Worm (Caenorhabditis elegans) whole organism, young adult: ENCODE data around the gene F54D5.4.
A peak's percentile ranks its signal among the peaks of the same experiment; 100 is the strongest.

Experiments
- B0261.1 ChIP-seq: sonication (generic microtip); optimal IDR thresholded peaks from 2 replicates; lab custom pipeline; 2016; ENCODE audit warnings: mild to moderate bottlenecking, missing genetic modification characterization, moderate library complexity, missing compliant biosample characterization
- C17E4.6 ChIP-seq: fragments of 200-800 bp; sonication (Bioruptor generic); IDR thresholded peaks from 2 replicates; pipeline ENCODE4 v1.3.6; 2022; ENCODE audit warnings: missing genetic modification reagents, missing genetic modification characterization, missing compliant biosample characterization
- D2030.7 ChIP-seq: fragments of 200-800 bp; sonication (Bioruptor generic); IDR thresholded peaks from 2 replicates; pipeline ENCODE4 v1.3.6; 2022; ENCODE audit warnings: missing genetic modification reagents, missing genetic modification characterization, missing compliant biosample characterization
- F10E7.11 ChIP-seq: sonication (generic microtip); optimal IDR thresholded peaks from 2 replicates; lab custom pipeline; 2017; ENCODE audit warnings: mild to moderate bottlenecking, missing genetic modification characterization, moderate library complexity, missing compliant biosample characterization
- F23B12.7 ChIP-seq: sonication (generic microtip); optimal IDR thresholded peaks from 2 replicates; lab custom pipeline; 2017; ENCODE audit warnings: missing genetic modification characterization, mild to moderate bottlenecking, missing compliant biosample characterization, antibody characterized with exemption, moderate library complexity; ENCODE audit not compliant: insufficient read depth
- F33H1.4 ChIP-seq: fragments of 200-800 bp; sonication (Bioruptor generic); IDR thresholded peaks from 2 replicates; pipeline ENCODE4 v1.3.6; 2022; ENCODE audit warnings: missing genetic modification reagents, missing genetic modification characterization, missing compliant biosample characterization
- F37B4.10 ChIP-seq: fragments of 200-800 bp; sonication (Bioruptor generic); IDR thresholded peaks from 2 replicates; pipeline ENCODE4 v1.3.6; 2022; ENCODE audit warnings: missing genetic modification characterization, missing compliant biosample characterization
- F49E8.2 ChIP-seq: sonication (generic microtip); optimal IDR thresholded peaks from 3 replicates; lab custom pipeline; 2017; ENCODE audit warnings: missing genetic modification characterization, mild to moderate bottlenecking, missing compliant biosample characterization, antibody characterized with exemption, moderate library complexity; ENCODE audit not compliant: insufficient read depth
- K12H6.12 ChIP-seq: fragments of 200-800 bp; sonication (Bioruptor generic); optimal IDR thresholded peaks from 2 replicates; lab custom pipeline; 2018; ENCODE audit warnings: mild to moderate bottlenecking, missing genetic modification characterization, missing compliant biosample characterization
- T07F8.4 ChIP-seq: sonication (generic microtip); optimal IDR thresholded peaks from 2 replicates; lab custom pipeline; 2016; ENCODE audit warnings: mild to moderate bottlenecking, missing genetic modification characterization, moderate library complexity, missing compliant biosample characterization
- T26A5.8 ChIP-seq: sonication (generic microtip); optimal IDR thresholded peaks from 2 replicates; lab custom pipeline; 2016; ENCODE audit warnings: missing genetic modification characterization, missing compliant biosample characterization
- Y67H2A.10 ChIP-seq: fragments of 200-800 bp; sonication (Bioruptor generic); conservative IDR thresholded peaks from 2 replicates; pipeline ENCODE4 v1.3.6; 2022; ENCODE audit warnings: missing genetic modification reagents, missing genetic modification characterization, missing compliant biosample characterization
- atf-7 ChIP-seq: sonication (generic microtip); optimal IDR thresholded peaks from 2 replicates; lab custom pipeline; 2017; ENCODE audit warnings: mild to moderate bottlenecking, missing genetic modification characterization, missing compliant biosample characterization
- attf-5 ChIP-seq: fragments of 200-800 bp; sonication (Bioruptor generic); optimal IDR thresholded peaks from 2 replicates; lab custom pipeline; 2018; ENCODE audit warnings: mild to moderate bottlenecking, missing genetic modification characterization, missing compliant biosample characterization
- cebp-2 ChIP-seq: fragments of 200-800 bp; sonication (Bioruptor generic); IDR thresholded peaks from 2 replicates; pipeline ENCODE4 v1.3.6; 2022; ENCODE audit warnings: missing genetic modification characterization, missing compliant biosample characterization
- ceh-100 ChIP-seq: fragments of 200-800 bp; sonication (Bioruptor generic); IDR thresholded peaks from 2 replicates; pipeline ENCODE4 v1.3.6; 2022; ENCODE audit warnings: missing genetic modification reagents, missing genetic modification characterization, missing compliant biosample characterization
- ceh-40 ChIP-seq: fragments of 200-800 bp; sonication (Bioruptor generic); IDR thresholded peaks from 2 replicates; pipeline ENCODE4 v1.3.6; 2022; ENCODE audit warnings: missing genetic modification characterization, missing compliant biosample characterization
- ceh-91 ChIP-seq: fragments of 200-800 bp; sonication (Bioruptor generic); IDR thresholded peaks from 2 replicates; pipeline ENCODE4 v1.3.6; 2022; ENCODE audit warnings: missing genetic modification reagents, missing genetic modification characterization, missing compliant biosample characterization
- dox-1 ChIP-seq: fragments of 200-800 bp; sonication (Bioruptor generic); IDR thresholded peaks from 2 replicates; pipeline ENCODE4 v1.3.6; 2022; ENCODE audit warnings: missing genetic modification reagents, missing genetic modification characterization, missing compliant biosample characterization
- dpff-1 ChIP-seq: sonication (generic microtip); optimal IDR thresholded peaks from 2 replicates; lab custom pipeline; 2017; ENCODE audit warnings: mild to moderate bottlenecking, missing genetic modification characterization, missing compliant biosample characterization
- dpl-1 ChIP-seq: fragments of 150-350 bp; optimal IDR thresholded peaks from 2 replicates; lab custom pipeline; 2014; ENCODE audit warnings: missing biosample characterization, missing genetic modification reagents, missing genetic modification characterization
- efl-1 ChIP-seq: fragments of 150-350 bp; optimal IDR thresholded peaks from 2 replicates; lab custom pipeline; 2014; ENCODE audit warnings: missing biosample characterization, missing genetic modification reagents, missing genetic modification characterization
- egrh-3 ChIP-seq: fragments of 200-800 bp; sonication (Bioruptor generic); IDR thresholded peaks from 2 replicates; pipeline ENCODE4 v1.3.6; 2022; ENCODE audit warnings: missing genetic modification reagents, missing genetic modification characterization, missing compliant biosample characterization
- hmg-1.2 ChIP-seq: fragments of 200-800 bp; sonication (Bioruptor generic); IDR thresholded peaks from 2 replicates; pipeline ENCODE4 v1.3.6; 2022; ENCODE audit warnings: missing genetic modification reagents, missing genetic modification characterization, missing compliant biosample characterization
- hmg-20 ChIP-seq: fragments of 200-800 bp; sonication (Bioruptor generic); IDR thresholded peaks from 2 replicates; pipeline ENCODE4 v1.3.6; 2022; ENCODE audit warnings: missing genetic modification reagents, missing genetic modification characterization, missing compliant biosample characterization
- hsf-1 ChIP-seq: fragments of 200-800 bp; sonication (Bioruptor generic); IDR thresholded peaks from 2 replicates; pipeline ENCODE4 v1.3.6; 2022; ENCODE audit warnings: missing genetic modification reagents, missing genetic modification characterization, missing compliant biosample characterization
- let-607 ChIP-seq, 2 experiments: fragments of 200-800 bp in 1 of 2; sonication (Bioruptor generic) in 1 of 2; sonication (generic microtip) in 1 of 2; optimal IDR thresholded peaks; 2 replicates each; lab custom pipeline; 2016 to 2018; ENCODE audit warnings: mild to moderate bottlenecking in 2 of 2, missing compliant biosample characterization in 2 of 2, missing genetic modification characterization in 2 of 2, moderate library complexity in 2 of 2, missing genotype in 1 of 2
- lin-54 ChIP-seq: fragments of 200-800 bp; sonication (Bioruptor generic); optimal IDR thresholded peaks from 2 replicates; lab custom pipeline; 2018; ENCODE audit warnings: mild to moderate bottlenecking, missing genetic modification characterization, missing compliant biosample characterization
- lir-1 ChIP-seq: fragments of 200-800 bp; sonication (Bioruptor generic); conservative IDR thresholded peaks from 2 replicates; pipeline ENCODE4 v1.3.6; 2022; ENCODE audit warnings: missing genetic modification reagents, missing genetic modification characterization, missing compliant biosample characterization
- lsl-1 ChIP-seq: fragments of 200-800 bp; sonication (Bioruptor generic); optimal IDR thresholded peaks from 2 replicates; lab custom pipeline; 2018; ENCODE audit warnings: mild to moderate bottlenecking, missing genetic modification characterization, moderate library complexity, missing compliant biosample characterization
- madf-3 ChIP-seq: fragments of 200-800 bp; sonication (Bioruptor generic); IDR thresholded peaks from 2 replicates; pipeline ENCODE4 v1.3.6; 2022; ENCODE audit warnings: missing genetic modification reagents, missing genetic modification characterization, missing compliant biosample characterization
- madf-6 ChIP-seq: fragments of 200-800 bp; sonication (Bioruptor generic); IDR thresholded peaks from 2 replicates; pipeline ENCODE4 v1.3.6; 2022; ENCODE audit warnings: missing genetic modification reagents, missing genetic modification characterization, missing compliant biosample characterization
- mcd-1 ChIP-seq: fragments of 200-800 bp; sonication (Bioruptor generic); IDR thresholded peaks from 2 replicates; pipeline ENCODE4 v1.3.6; 2022; ENCODE audit warnings: missing genetic modification reagents, missing genetic modification characterization, missing compliant biosample characterization
- nfya-2 ChIP-seq: fragments of 200-800 bp; sonication (Bioruptor generic); IDR thresholded peaks from 2 replicates; pipeline ENCODE4 v1.3.6; 2022; ENCODE audit warnings: missing genetic modification reagents, missing genetic modification characterization, missing compliant biosample characterization
- nfyb-1 ChIP-seq: fragments of 200-800 bp; sonication (Bioruptor generic); IDR thresholded peaks from 2 replicates; pipeline ENCODE4 v1.3.6; 2022; ENCODE audit warnings: missing genetic modification reagents, missing genetic modification characterization, missing compliant biosample characterization
- nhr-120 ChIP-seq: fragments of 200-800 bp; sonication (Bioruptor generic); IDR thresholded peaks from 2 replicates; pipeline ENCODE4 v1.3.6; 2022; ENCODE audit warnings: missing genetic modification characterization, missing compliant biosample characterization
- nhr-80 ChIP-seq: sonication (generic microtip); optimal IDR thresholded peaks from 2 replicates; lab custom pipeline; 2016; ENCODE audit warnings: missing genetic modification characterization, missing compliant biosample characterization
- snpc-1.1 ChIP-seq: sonication (generic microtip); optimal IDR thresholded peaks from 2 replicates; lab custom pipeline; 2017; ENCODE audit warnings: missing genetic modification characterization, mild to moderate bottlenecking, missing compliant biosample characterization, antibody characterized with exemption, moderate library complexity, missing genotype, missing genetic modification reagents; ENCODE audit not compliant: insufficient read depth
- snpc-4 ChIP-seq, 5 experiments: fragments of 150-350 bp in 1 of 5; sonication (generic microtip) in 4 of 5; optimal IDR thresholded peaks; 2 replicates each; lab custom pipeline; 2014 to 2018; ENCODE audit warnings: missing genetic modification characterization in 5 of 5, missing biosample characterization in 3 of 5, antibody characterized with exemption in 2 of 5, mild to moderate bottlenecking in 2 of 5, missing compliant biosample characterization in 2 of 5, missing genotype in 2 of 5, moderate library complexity in 2 of 5, missing genetic modification reagents in 1 of 5
- xnd-1 ChIP-seq: sonication (generic microtip); optimal IDR thresholded peaks from 2 replicates; lab custom pipeline; 2016; ENCODE audit warnings: missing genotype, missing genetic modification reagents, missing genetic modification characterization, missing compliant biosample characterization
- zfh-2 ChIP-seq: fragments of 200-800 bp; sonication (Bioruptor generic); conservative IDR thresholded peaks from 2 replicates; pipeline ENCODE4 v1.3.6; 2022; ENCODE audit warnings: missing genetic modification reagents, missing genetic modification characterization, missing compliant biosample characterization
- ztf-22 ChIP-seq: fragments of 200-800 bp; sonication (Bioruptor generic); optimal IDR thresholded peaks from 2 replicates; lab custom pipeline; 2018; ENCODE audit warnings: mild to moderate bottlenecking, missing genetic modification characterization, moderate library complexity, missing compliant biosample characterization
- ztf-26 ChIP-seq: sonication (generic microtip); optimal IDR thresholded peaks from 2 replicates; lab custom pipeline; 2017; ENCODE audit warnings: missing genetic modification characterization, missing compliant biosample characterization
- ztf-3 ChIP-seq: fragments of 200-800 bp; sonication (Bioruptor generic); optimal IDR thresholded peaks from 2 replicates; lab custom pipeline; 2018; ENCODE audit warnings: mild to moderate bottlenecking, missing genetic modification characterization, missing compliant biosample characterization

The F54D5.4 gene

DNA sequence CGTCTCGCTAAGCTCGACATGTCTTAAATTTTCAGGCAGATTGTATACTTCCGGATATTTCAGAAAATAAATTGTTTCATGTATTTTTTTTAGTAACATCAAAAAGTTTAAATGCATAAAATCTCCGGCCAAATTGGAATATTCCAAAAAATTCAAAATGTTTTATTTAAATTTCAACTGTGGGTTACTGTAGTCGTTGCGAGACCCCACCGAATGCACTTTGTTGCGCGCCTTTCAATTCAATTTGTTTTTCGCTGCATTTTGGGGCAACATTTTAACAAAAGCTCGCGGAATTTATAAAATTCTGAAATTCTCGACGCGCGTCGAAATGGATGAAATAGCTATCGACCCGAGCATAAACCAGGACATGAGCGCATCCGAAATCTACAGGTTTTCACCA is 3.3 kb downstream of the F54D5.4 start, which contains the start of gene F54D5.2:
Gene F54D5.2 (plus strand): TSS at position 237 of the 400 bp plus-strand sequence.
- no peak for TF ChIP-seq C17E4.6 (GFP tag; lab: Robert Waterston, UW)
- peak; percentile 79 for TF ChIP-seq madf-6 (GFP tag; lab: Robert Waterston, UW)
- TF ChIP-seq ceh-91 (GFP tag; lab: Robert Waterston, UW), result 0 out of 2 replicates have a peak, but pooled peaks have one; percentile 31
- peak; percentile 84 for TF ChIP-seq F33H1.4 (GFP tag; lab: Robert Waterston, UW)
- peak; percentile 9 for TF ChIP-seq dpl-1 (GFP tag; lab: Kevin White, UChicago)
- TF ChIP-seq D2030.7 (GFP tag; lab: Robert Waterston, UW), result 0 out of 2 replicates have a peak, but pooled peaks have one; percentile 12
- no peak for TF ChIP-seq Y67H2A.10
- peak; percentile 74 for TF ChIP-seq lin-54 (GFP tag; lab: Kevin White, UChicago)
- TF ChIP-seq efl-1, result peak; percentile 39
- TF ChIP-seq hmg-20 (GFP tag; lab: Robert Waterston, UW), result no peak
- peak; percentile 89 for TF ChIP-seq lsl-1 (GFP tag; lab: Kevin White, UChicago)
- TF ChIP-seq let-607 (tag; optimal IDR thresholded peaks at IDR 0.05; lab: Kevin White, UChicago), result no peak
- TF ChIP-seq ceh-100 (GFP tag; lab: Robert Waterston, UW), result no peak
- peak; percentile 32 for TF ChIP-seq F49E8.2 (tag; lab: Kevin White, UChicago)
- peak; percentile 62 for TF ChIP-seq xnd-1 (tag; lab: Kevin White, UChicago)

DNA sequence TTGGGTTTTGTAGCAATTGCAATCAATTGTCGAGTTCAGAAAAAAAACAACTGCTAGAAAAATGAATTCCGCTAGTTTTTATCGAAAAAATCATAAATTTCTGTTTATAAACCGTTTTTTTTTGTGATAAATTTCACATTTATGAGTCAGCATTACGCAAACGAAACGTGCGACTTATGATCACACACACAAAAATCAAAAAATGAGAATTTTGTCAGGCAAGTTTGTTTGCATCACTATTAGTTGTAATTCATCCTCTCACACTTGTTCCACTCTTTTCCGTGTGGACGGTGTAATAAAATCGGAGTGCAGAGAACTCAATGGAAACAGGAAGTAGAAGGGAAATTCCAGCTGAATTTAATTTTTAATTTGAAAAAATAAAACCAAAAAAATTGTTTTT is 7.8 kb downstream of the F54D5.4 start, which contains the start of gene pcs-1:
Gene pcs-1 (minus strand): TSS at position 344 of the 400 bp plus-strand sequence.
- TF ChIP-seq nhr-80 (tag; lab: Kevin White, UChicago) (peak; percentile 7), nfyb-1 (GFP tag; lab: Robert Waterston, UW) (no peak)

DNA sequence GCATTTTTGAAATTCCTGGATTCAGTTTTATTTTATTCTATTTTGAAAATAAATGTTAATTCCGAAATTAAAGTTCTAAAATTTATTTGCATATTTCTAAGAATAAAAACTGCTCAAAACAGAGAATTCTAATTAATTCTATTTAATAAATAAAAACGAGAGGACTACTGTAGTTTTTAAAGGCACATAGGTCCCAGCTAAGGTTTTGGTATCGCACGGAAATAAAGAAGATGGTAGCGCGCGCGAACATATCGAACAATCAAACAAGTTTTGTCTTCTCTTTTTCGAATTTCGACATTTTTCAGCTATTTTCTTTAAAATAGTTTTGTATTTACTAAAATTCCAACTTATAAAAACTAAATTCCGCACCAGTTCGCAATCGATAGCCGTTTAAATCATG is 8.2 kb downstream of the F54D5.4 start:
- peak; percentile 46; the same call in 1 of the 2 replicates for TF ChIP-seq mcd-1 (GFP tag; lab: Robert Waterston, UW)
- no peak for TF ChIP-seq ztf-26 (tag; lab: Kevin White, UChicago)
- TF ChIP-seq cebp-2 (GFP tag; lab: Robert Waterston, UW), result no peak
- TF ChIP-seq nhr-120 (GFP tag; lab: Robert Waterston, UW), result no peak
- TF ChIP-seq nfya-2 (GFP tag; lab: Robert Waterston, UW), result no peak
- no peak for TF ChIP-seq ztf-3 (GFP tag; lab: Kevin White, UChicago)
- TF ChIP-seq nhr-80 (tag; lab: Kevin White, UChicago), result no peak
- TF ChIP-seq nfyb-1 (GFP tag; lab: Robert Waterston, UW), result no peak
- no peak for TF ChIP-seq snpc-4 (GFP tag; optimal IDR thresholded peaks at IDR 0.05; lab: Kevin White, UChicago)
- peak in 2 of 4 experiments; percentile 2 to 44 for TF ChIP-seq snpc-4 (tag; optimal IDR thresholded peaks at IDR 0.05; lab: Kevin White, UChicago)
- no peak for TF ChIP-seq T07F8.4 (tag; lab: Kevin White, UChicago)
- TF ChIP-seq ceh-40 (GFP tag; lab: Robert Waterston, UW), result no peak
- no peak for TF ChIP-seq egrh-3 (GFP tag; lab: Robert Waterston, UW)
- no peak for TF ChIP-seq T26A5.8 (tag; lab: Kevin White, UChicago)
- TF ChIP-seq F10E7.11 (tag; lab: Kevin White, UChicago), result no peak
- no peak for TF ChIP-seq K12H6.12 (tag; lab: Kevin White, UChicago)
- TF ChIP-seq dox-1 (GFP tag; lab: Robert Waterston, UW), result peak; percentile 81
- TF ChIP-seq zfh-2, result no peak
- no peak for TF ChIP-seq snpc-1.1 (tag; lab: Kevin White, UChicago)
- TF ChIP-seq F23B12.7 (tag; lab: Kevin White, UChicago), result no peak
- TF ChIP-seq dpff-1 (tag; lab: Kevin White, UChicago), result no peak
- TF ChIP-seq F37B4.10, result no peak
- TF ChIP-seq lir-1, result 0 out of 2 replicates have a peak, but pooled peaks have one; percentile 25
- no peak for TF ChIP-seq attf-5 (GFP tag; lab: Kevin White, UChicago)
- TF ChIP-seq hmg-1.2 (GFP tag; lab: Robert Waterston, UW), result peak; percentile 45; the same call in 1 of the 2 replicates
- peak; percentile 80 for TF ChIP-seq lin-54 (GFP tag; lab: Kevin White, UChicago)
- no peak for TF ChIP-seq B0261.1 (tag; lab: Kevin White, UChicago)
- TF ChIP-seq atf-7 (tag; lab: Kevin White, UChicago), result no peak
- peak; percentile 91 for TF ChIP-seq madf-3 (GFP tag; lab: Robert Waterston, UW)
- no peak for TF ChIP-seq ztf-22 (GFP tag; lab: Kevin White, UChicago)
- no peak for TF ChIP-seq Y67H2A.10
- peak; percentile 88 for TF ChIP-seq hsf-1 (GFP tag; lab: Robert Waterston, UW)
